Worm (Caenorhabditis elegans) whole organism, young adult: ENCODE data around the gene algn-1.
A peak's percentile ranks its signal among the peaks of the same experiment; 100 is the strongest.

Experiments
- aptf-3 ChIP-seq: fragments of 200-800 bp; sonication (Bioruptor generic); IDR thresholded peaks from 2 replicates; pipeline ENCODE4 v1.3.6; 2022; ENCODE audit warnings: missing genetic modification characterization, missing compliant biosample characterization
- lin-26 ChIP-seq: fragments of 200-800 bp; sonication (Bioruptor generic); IDR thresholded peaks from 2 replicates; pipeline ENCODE4 v1.3.6; 2022; ENCODE audit warnings: missing genetic modification reagents, missing genetic modification characterization, missing compliant biosample characterization
- nhr-27 ChIP-seq: fragments of 200-800 bp; sonication (Bioruptor generic); optimal IDR thresholded peaks from 2 replicates; lab custom pipeline; 2018; ENCODE audit warnings: mild to moderate bottlenecking, missing genetic modification characterization, moderate library complexity, missing compliant biosample characterization

Gene algn-1

ce11 chrIII:6509301-6509700 is 49.4 kb downstream of the algn-1 start:
- TF ChIP-seq aptf-3 (GFP tag; lab: Robert Waterston, UW) (no peak), nhr-27 (tag; lab: Kevin White, UChicago) (no peak), lin-26 (GFP tag; lab: Robert Waterston, UW) (peak; percentile 46)
